Worm (Caenorhabditis elegans): ENCODE measurements around the gene mmab-1.

Gene mmab-1

ce11 chrIII:4906365-4906764 lies 15.5 kb downstream of the mmab-1 start (continued):
- TF ChIP-seq unc-39 (tag; optimal IDR thresholded peaks at IDR 0.05) (no peak), elt-2 (tag; optimal IDR thresholded peaks at IDR 0.05) (peak; percentile 64)

ce11 chrIII:4905405-4905804 lies 16.5 kb downstream of the mmab-1 start, which contains the start of gene F26F4.8:
Gene F26F4.8, minus strand, starts transcription at chrIII:4905473.
- TF ChIP-seq nfya-1 (tag; optimal IDR thresholded peaks at IDR 0.05; ENCODE audit: insufficient read depth): peak; percentile 52
- no peak for TF ChIP-seq jun-1 (tag; optimal IDR thresholded peaks at IDR 0.05)
- TF ChIP-seq pha-4 (tag; optimal IDR thresholded peaks at IDR 0.05): peak; percentile 14
- TF ChIP-seq lin-15B (tag; optimal IDR thresholded peaks at IDR 0.05): peak; percentile 42
- TF ChIP-seq zag-1 (tag; optimal IDR thresholded peaks at IDR 0.05): no peak

- TF ChIP-seq ZK546.5 (tag; optimal IDR thresholded peaks at IDR 0.05) (no peak), ama-1 (optimal IDR thresholded peaks at IDR 0.05) (no peak), tbx-2 (tag; optimal IDR thresholded peaks at IDR 0.05) (no peak), elt-2 (tag; optimal IDR thresholded peaks at IDR 0.05) (no peak), jun-1 (tag; optimal IDR thresholded peaks at IDR 0.05) (no peak), pha-4 (tag; optimal IDR thresholded peaks at IDR 0.05) (no peak), lin-39 (tag; optimal IDR thresholded peaks at IDR 0.05) (no peak), nhr-11 (tag; optimal IDR thresholded peaks at IDR 0.05) (no peak), ceh-82 (tag; optimal IDR thresholded peaks at IDR 0.05) (no peak), ceh-16 (tag; optimal IDR thresholded peaks at IDR 0.05) (no peak)
These were observed 18.1 kb downstream of the mmab-1 start, which contains the start of gene kbp-2 for ce11 chrIII:4903784-4904183. Gene kbp-2, minus strand, starts transcription at chrIII:4903884.

ce11 chrIII:4900260-4900659 lies 21.7 kb downstream of the mmab-1 start, which contains the start of gene tag-340:
Gene tag-340, plus strand, starts transcription at chrIII:4900508.
- TF ChIP-seq jun-1 (tag; optimal IDR thresholded peaks at IDR 0.05) (no peak), nhr-43 (tag; optimal IDR thresholded peaks at IDR 0.05; ENCODE audit: poor library complexity, severe bottlenecking) (no peak), unc-62 (GFP tag; optimal IDR thresholded peaks at IDR 0.05) (no peak), nhr-67 (tag; optimal IDR thresholded peaks at IDR 0.05) (no peak), sea-2 (GFP tag; optimal IDR thresholded peaks at IDR 0.05) (no peak), ZK546.5 (tag; optimal IDR thresholded peaks at IDR 0.05) (no peak)

ce11 chrIII:4899728-4900127 lies 22.2 kb downstream of the mmab-1 start:
- TF ChIP-seq elt-2 (tag; optimal IDR thresholded peaks at IDR 0.05): peak; percentile 97
- peak; percentile 57 for TF ChIP-seq mml-1 (tag; optimal IDR thresholded peaks at IDR 0.05)
- no peak for TF ChIP-seq nhr-28 (tag; optimal IDR thresholded peaks at IDR 0.05)
- peak; percentile 92 for TF ChIP-seq R02D3.7 (tag; optimal IDR thresholded peaks at IDR 0.05)
- peak; percentile 99 for TF ChIP-seq nfya-1 (tag; optimal IDR thresholded peaks at IDR 0.05; ENCODE audit: insufficient read depth)
- peak in 2 of 3 experiments; percentile 25 to 95 for TF ChIP-seq elt-3 (tag; optimal IDR thresholded peaks at IDR 0.05)
- no peak for TF ChIP-seq fkh-2 (tag; optimal IDR thresholded peaks at IDR 0.05)
- TF ChIP-seq zag-1 (tag; optimal IDR thresholded peaks at IDR 0.05): peak; percentile 84
- TF ChIP-seq eor-1 (tag; optimal IDR thresholded peaks at IDR 0.05): peak in 1 of 2 experiments; percentile 2
- peak; percentile 91 for TF ChIP-seq skn-1 (tag; optimal IDR thresholded peaks at IDR 0.05)
- TF ChIP-seq lin-39 (tag; optimal IDR thresholded peaks at IDR 0.05): peak; percentile 99
- peak; percentile 100 for TF ChIP-seq nhr-23 (tag; optimal IDR thresholded peaks at IDR 0.05)
- TF ChIP-seq unc-39 (tag; optimal IDR thresholded peaks at IDR 0.05): peak; percentile 33
- peak; percentile 90 for TF ChIP-seq daf-12 (tag; optimal IDR thresholded peaks at IDR 0.05)
- TF ChIP-seq ceh-9 (tag; optimal IDR thresholded peaks at IDR 0.05): no peak
- peak; percentile 96 for TF ChIP-seq lin-15B (tag; optimal IDR thresholded peaks at IDR 0.05)
- TF ChIP-seq ama-1 (optimal IDR thresholded peaks at IDR 0.05): peak; percentile 82
- TF ChIP-seq pha-4 (tag; optimal IDR thresholded peaks at IDR 0.05): peak; percentile 99
- TF ChIP-seq nhr-25 (tag; optimal IDR thresholded peaks at IDR 0.05): peak; percentile 100
- TF ChIP-seq ceh-28 (tag; optimal IDR thresholded peaks at IDR 0.05): peak; percentile 95
- peak; percentile 4 for TF ChIP-seq ztf-11 (tag; optimal IDR thresholded peaks at IDR 0.05)
- peak; percentile 98 for TF ChIP-seq lsy-12 (tag; optimal IDR thresholded peaks at IDR 0.05)
- TF ChIP-seq nhr-77 (tag; optimal IDR thresholded peaks at IDR 0.05): peak; percentile 93
- TF ChIP-seq pqm-1 (tag; optimal IDR thresholded peaks at IDR 0.05): peak; percentile 96
- TF ChIP-seq sea-2 (GFP tag; optimal IDR thresholded peaks at IDR 0.05): peak; percentile 87
- TF ChIP-seq nhr-237 (tag; optimal IDR thresholded peaks at IDR 0.05): no peak
- TF ChIP-seq nhr-12 (tag; optimal IDR thresholded peaks at IDR 0.05): no peak
- TF ChIP-seq ceh-82 (tag; optimal IDR thresholded peaks at IDR 0.05): peak; percentile 93
- TF ChIP-seq nhr-67 (tag; optimal IDR thresholded peaks at IDR 0.05): no peak
- TF ChIP-seq egl-27 (tag; optimal IDR thresholded peaks at IDR 0.05): peak; percentile 95
- TF ChIP-seq ZK546.5 (tag; optimal IDR thresholded peaks at IDR 0.05): peak; percentile 58
- TF ChIP-seq snpc-4 (tag; optimal IDR thresholded peaks at IDR 0.05): peak; percentile 92
- peak; percentile 99 for TF ChIP-seq fkh-10 (GFP tag; optimal IDR thresholded peaks at IDR 0.05)
- peak; percentile 75 for TF ChIP-seq nhr-76 (tag; optimal IDR thresholded peaks at IDR 0.05)
- TF ChIP-seq egl-5 (tag; optimal IDR thresholded peaks at IDR 0.05): peak; percentile 94
- peak; percentile 85 for TF ChIP-seq elt-1 (tag; optimal IDR thresholded peaks at IDR 0.05)
- TF ChIP-seq jun-1 (tag; optimal IDR thresholded peaks at IDR 0.05): peak; percentile 98
- TF ChIP-seq ceh-16 (tag; optimal IDR thresholded peaks at IDR 0.05): peak; percentile 76
- TF ChIP-seq ztf-4 (tag; optimal IDR thresholded peaks at IDR 0.05): peak; percentile 88
